Fruit fly (Drosophila melanogaster): Measurements from ENCODE around the gene CG6761.

DNA sequence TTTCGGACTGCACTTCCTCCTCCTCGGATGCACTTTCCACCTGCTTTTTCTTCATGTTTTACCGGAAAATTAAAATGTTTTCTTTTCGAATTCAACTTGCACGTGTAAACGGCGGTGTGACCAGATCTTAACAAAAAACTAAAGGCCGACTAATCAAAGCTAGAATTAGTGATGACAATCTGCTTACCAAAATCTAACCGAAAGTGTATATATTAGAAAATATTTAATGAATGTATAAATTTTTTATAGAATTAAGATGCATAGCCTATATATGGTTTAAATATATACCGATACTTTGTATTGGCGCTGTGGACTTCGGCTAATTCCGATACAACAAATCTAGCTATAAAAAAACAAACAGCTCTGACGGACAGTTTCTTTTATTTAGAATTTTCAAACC lies 15.5 kb upstream of the CG6761 start, which contains the start of the genes CG18178 and CG14174:
- TF ChIP-seq h (optimal IDR thresholded peaks at IDR 0.05): no peak
- TF ChIP-seq insv (optimal IDR thresholded peaks at IDR 0.05): no peak
- no peak for TF ChIP-seq psq (optimal IDR thresholded peaks at IDR 0.05)
- no peak for TF ChIP-seq Sin3A (optimal IDR thresholded peaks at IDR 0.05)
- TF ChIP-seq Myc (optimal IDR thresholded peaks at IDR 0.05): no peak
- TF ChIP-seq ttk (optimal IDR thresholded peaks at IDR 0.05): no peak

Data from Kc167 (cell line).